Worm (Caenorhabditis elegans) whole organism, midembryonic: ENCODE results near the gene ZC395.5.

Experiments
- T22C8.4 ChIP-seq: fragments of 200-800 bp; sonication (Bioruptor generic); IDR thresholded peaks from 2 replicates; pipeline ENCODE4 v1.3.6; 2022; ENCODE audit warnings: missing genetic modification characterization, missing compliant biosample characterization
- flt-1 ChIP-seq: fragments of 200-800 bp; sonication (Bioruptor generic); IDR thresholded peaks from 2 replicates; pipeline ENCODE4 v1.3.6; 2022; ENCODE audit warnings: missing genetic modification characterization, missing compliant biosample characterization
- klf-2 ChIP-seq: fragments of 200-800 bp; sonication (Bioruptor generic); conservative IDR thresholded peaks from 2 replicates; pipeline ENCODE4 v1.3.6; 2022; ENCODE audit warnings: missing genetic modification reagents, missing genetic modification characterization, missing compliant biosample characterization
- med-1 ChIP-seq: sonication (generic microtip); optimal IDR thresholded peaks from 2 replicates; lab custom pipeline; 2017; ENCODE audit warnings: missing genetic modification characterization, mild to moderate bottlenecking, missing compliant biosample characterization, antibody characterized with exemption, missing genetic modification reagents; ENCODE audit not compliant: insufficient read depth
- ref-1 ChIP-seq: fragments of 200-800 bp; sonication (Bioruptor generic); conservative IDR thresholded peaks from 2 replicates; pipeline ENCODE4 v1.3.6; 2022; ENCODE audit warnings: missing genetic modification reagents, missing genetic modification characterization, missing compliant biosample characterization
- ztf-23 ChIP-seq: fragments of 200-800 bp; sonication (Bioruptor generic); IDR thresholded peaks from 2 replicates; pipeline ENCODE4 v1.3.6; 2022; ENCODE audit warnings: missing genetic modification reagents, missing genetic modification characterization, missing compliant biosample characterization

DNA sequence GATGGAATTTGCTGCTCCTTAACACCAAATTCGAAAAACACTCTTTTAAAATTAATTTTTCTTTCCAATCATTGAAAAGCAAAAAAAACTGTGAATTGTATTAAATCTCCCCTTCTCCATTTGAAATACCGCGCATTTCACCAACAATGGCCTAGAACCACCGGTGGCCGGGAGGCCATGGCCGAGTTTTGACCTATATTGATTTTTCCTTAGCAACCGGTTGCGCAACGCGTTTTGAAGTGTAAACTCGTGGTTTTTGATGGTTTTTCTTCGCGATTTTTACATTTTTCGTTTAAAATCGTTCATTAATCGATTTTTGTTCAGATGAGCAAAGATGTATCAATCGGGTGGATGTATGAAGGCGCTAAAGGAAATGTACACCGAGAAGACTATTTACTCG lies 40.6 kb downstream of the ZC395.5 start, which contains the start of gene mog-3:
- peak; percentile 15; the same call in 1 of the 2 replicates for TF ChIP-seq flt-1 (GFP tag; lab: Robert Waterston, UW)
- no peak for TF ChIP-seq ref-1
- peak; percentile 76 for TF ChIP-seq ztf-23 (GFP tag; lab: Robert Waterston, UW)
- TF ChIP-seq T22C8.4: peak; percentile 94
- no peak for TF ChIP-seq med-1
- TF ChIP-seq klf-2 (GFP tag; lab: Robert Waterston, UW): peak; percentile 61; the same call in 1 of the 2 replicates
